Fruit fly (Drosophila melanogaster): ENCODE data around the gene 5-HT2A.

The 5-HT2A gene

dm6 chr3R:4663068-4663467 is 50.4 kb downstream of the 5-HT2A start (continued):
- TF ChIP-seq Trl (optimal IDR thresholded peaks at IDR 0.05) (no peak), Trl (GFP tag; optimal IDR thresholded peaks at IDR 0.05) (peak; percentile 72), CG5953 (GFP tag; IDR thresholded peaks at IDR 0.05) (no peak; the same call in 1 of the 2 replicates), CG12155 (GFP tag; optimal IDR thresholded peaks at IDR 0.05) (no peak), CG32772 (GFP tag; IDR thresholded peaks at IDR 0.05) (peak; percentile 78), zen (tag; optimal IDR thresholded peaks at IDR 0.05) (peak; percentile 97), CG31441 (GFP tag; IDR thresholded peaks at IDR 0.05) (peak; percentile 95), CG3847 (GFP tag; IDR thresholded peaks at IDR 0.05) (no peak), Meics (GFP tag; optimal IDR thresholded peaks at IDR 0.05) (peak; percentile 65), CG18476 (GFP tag; optimal IDR thresholded peaks at IDR 0.05) (peak; percentile 78), CG10366 (GFP tag; IDR thresholded peaks at IDR 0.05) (peak; percentile 78), jumu (GFP tag; optimal IDR thresholded peaks at IDR 0.05) (peak; percentile 69), PHDP (tag; optimal IDR thresholded peaks at IDR 0.05) (peak; percentile 77), CG12659 (GFP tag; optimal IDR thresholded peaks at IDR 0.05) (peak; percentile 2), Fer3 (tag; optimal IDR thresholded peaks at IDR 0.05) (peak; percentile 69), CG18262 (tag; optimal IDR thresholded peaks at IDR 0.05) (peak; percentile 94), CG7556 (GFP tag; optimal IDR thresholded peaks at IDR 0.05) (peak; percentile 78), lmd (GFP tag; IDR thresholded peaks at IDR 0.05) (peak; percentile 77), ftz-f1 (GFP tag; optimal IDR thresholded peaks at IDR 0.05) (no peak), CG13894 (tag; optimal IDR thresholded peaks at IDR 0.05) (no peak), CG16813 (GFP tag; IDR thresholded peaks at IDR 0.05; ENCODE audit: partially characterized antibody) (no peak), sisA (GFP tag; IDR thresholded peaks at IDR 0.05) (peak; percentile 88), Nf-YB (GFP tag; optimal IDR thresholded peaks at IDR 0.05) (peak; percentile 20), ind (GFP tag; optimal IDR thresholded peaks at IDR 0.05) (peak; percentile 71), pros (GFP tag; optimal IDR thresholded peaks at IDR 0.05) (peak; percentile 15), CG9727 (GFP tag; optimal IDR thresholded peaks at IDR 0.05) (peak; percentile 87), schlank (tag; optimal IDR thresholded peaks at IDR 0.05) (no peak), nerfin-2 (GFP tag; IDR thresholded peaks at IDR 0.05; ENCODE audit: partially characterized antibody) (no peak), CG14667 (GFP tag; IDR thresholded peaks at IDR 0.05) (peak; percentile 56; the same call in 1 of the 2 replicates), Opbp (GFP tag; IDR thresholded peaks at IDR 0.05; ENCODE audit: partially characterized antibody) (no peak), CG3163 (GFP tag; optimal IDR thresholded peaks at IDR 0.05) (no peak), kni (GFP tag; optimal IDR thresholded peaks at IDR 0.05) (peak; percentile 70), CG4404 (GFP tag; IDR thresholded peaks at IDR 0.05) (peak; percentile 83), GATAe (GFP tag; conservative IDR thresholded peaks at IDR 0.05) (no peak), disco-r (GFP tag; optimal IDR thresholded peaks at IDR 0.05) (peak; percentile 19), slbo (GFP tag; IDR thresholded peaks at IDR 0.05) (peak; percentile 60), CG5180 (GFP tag; optimal IDR thresholded peaks at IDR 0.05) (peak; percentile 67), Sox100B (GFP tag; optimal IDR thresholded peaks at IDR 0.05) (peak; percentile 80), BEAF-32 (GFP tag; optimal IDR thresholded peaks at IDR 0.05) (no peak), Bteb2 (GFP tag; optimal IDR thresholded peaks at IDR 0.05) (no peak), TFAM (GFP tag; optimal IDR thresholded peaks at IDR 0.05) (peak; percentile 48), row (GFP tag; IDR thresholded peaks at IDR 0.05) (peak; percentile 79), crc (GFP tag; optimal IDR thresholded peaks at IDR 0.05) (peak; percentile 37), pnt (GFP tag; optimal IDR thresholded peaks at IDR 0.05) (peak; percentile 79), pb (GFP tag; optimal IDR thresholded peaks at IDR 0.05) (peak; percentile 51), Vsx1 (GFP tag; optimal IDR thresholded peaks at IDR 0.05) (peak; percentile 88), B-H2 (GFP tag; optimal IDR thresholded peaks at IDR 0.05) (no peak), HmgZ (tag; optimal IDR thresholded peaks at IDR 0.05) (peak; percentile 5), run (tag; optimal IDR thresholded peaks at IDR 0.05) (peak; percentile 29), CG6654 (GFP tag; optimal IDR thresholded peaks at IDR 0.05) (peak; percentile 50), ham (GFP tag; IDR thresholded peaks at IDR 0.05) (no peak)
